Fruit fly (Drosophila melanogaster) whole organism, pupa: ENCODE results near the gene CG11590.

Experiments used
- CG12605 ChIP-seq: fragments of 200-800 bp; sonication (Bioruptor generic); IDR thresholded peaks from 2 replicates; pipeline ENCODE4 v1.3.6; 2022; ENCODE audit warnings: missing biosample characterization, missing genetic modification characterization
- CG13204 ChIP-seq: fragments of 200-800 bp; sonication (Bioruptor generic); optimal IDR thresholded peaks from 2 replicates; lab custom pipeline; 2018; ENCODE audit warnings: missing biosample characterization, mild to moderate bottlenecking, missing genetic modification characterization, moderate library complexity
- CG15710 ChIP-seq: fragments of 200-800 bp; sonication (Bioruptor generic); optimal IDR thresholded peaks from 2 replicates; lab custom pipeline; 2018; ENCODE audit warnings: missing biosample characterization, mild to moderate bottlenecking, missing genetic modification characterization, moderate library complexity
- CG34367 ChIP-seq: fragments of 200-800 bp; sonication (Bioruptor generic); optimal IDR thresholded peaks from 2 replicates; lab custom pipeline; 2018; ENCODE audit warnings: missing biosample characterization, mild to moderate bottlenecking, missing genetic modification characterization
- CG8301 ChIP-seq: fragments of 200-800 bp; sonication (Bioruptor generic); optimal IDR thresholded peaks from 2 replicates; lab custom pipeline; 2018; ENCODE audit warnings: missing biosample characterization, mild to moderate bottlenecking, missing genetic modification characterization
- CG9948 ChIP-seq: fragments of 200-800 bp; sonication (Bioruptor generic); optimal IDR thresholded peaks from 2 replicates; lab custom pipeline; 2018; ENCODE audit warnings: missing biosample characterization, mild to moderate bottlenecking, missing genetic modification characterization, moderate library complexity
- EcR ChIP-seq: fragments of 200-800 bp; sonication (Bioruptor generic); optimal IDR thresholded peaks from 3 replicates; lab custom pipeline; 2019; ENCODE audit warnings: missing biosample characterization, missing genetic modification characterization, mild to moderate bottlenecking, moderate library complexity, missing genetic modification reagents
- Ets98B ChIP-seq: fragments of 200-800 bp; sonication (Bioruptor generic); IDR thresholded peaks from 2 replicates; pipeline ENCODE4 v1.3.6; 2022; ENCODE audit warnings: missing biosample characterization, missing genetic modification characterization
- Pif1B ChIP-seq: fragments of 200-800 bp; sonication (Bioruptor generic); optimal IDR thresholded peaks from 3 replicates; lab custom pipeline; 2016; ENCODE audit warnings: missing biosample characterization, missing genetic modification characterization
- fd96Ca ChIP-seq: fragments of 200-800 bp; sonication (Bioruptor generic); IDR thresholded peaks from 3 replicates; pipeline ENCODE4 v1.3.6; 2022; ENCODE audit warnings: missing biosample characterization, missing genetic modification characterization
- gl ChIP-seq: fragments of 200-800 bp; sonication (Bioruptor generic); optimal IDR thresholded peaks from 2 replicates; lab custom pipeline; 2018; ENCODE audit warnings: missing biosample characterization, mild to moderate bottlenecking, missing genetic modification characterization
- rn ChIP-seq: fragments of 200-800 bp; sonication (Bioruptor generic); IDR thresholded peaks from 2 replicates; pipeline ENCODE4 v1.3.6; 2022; ENCODE audit warnings: missing biosample characterization, missing genetic modification characterization

- TF ChIP-seq Ets98B (GFP tag; lab: Robert Waterston, UW) (no peak), CG34367 (tag; lab: Kevin White, UChicago) (no peak), gl (tag; lab: Kevin White, UChicago) (no peak), EcR (GFP tag; lab: Kevin White, UChicago) (no peak), CG8301 (tag; lab: Kevin White, UChicago) (no peak), Pif1B (GFP tag; lab: Kevin White, UChicago) (no peak), CG13204 (GFP tag; lab: Kevin White, UChicago) (no peak), CG12605 (no peak), CG15710 (no peak), fd96Ca (GFP tag; lab: Robert Waterston, UW) (no peak), CG9948 (no peak), rn (GFP tag; lab: Robert Waterston, UW) (no peak)
Measured at dm6 chrX:14169068-14169642, 30.8 kb upstream of the CG11590 start, which contains the start of gene CG12480.
